Fruit fly (Drosophila melanogaster) whole organism, embryonic: Measurements from ENCODE around the gene Ubc4.

Source experiments
- Asciz ChIP-seq: fragments of 200-800 bp; sonication (Bioruptor generic); optimal IDR thresholded peaks from 2 replicates; lab custom pipeline; 2017; ENCODE audit warnings: missing biosample characterization, mild to moderate bottlenecking, missing genetic modification characterization, missing genetic modification reagents
- B-H2 ChIP-seq: fragments of 200-800 bp; sonication (Bioruptor generic); optimal IDR thresholded peaks from 2 replicates; lab custom pipeline; 2018; ENCODE audit warnings: missing biosample characterization, mild to moderate bottlenecking, missing genetic modification characterization
- Blimp-1 ChIP-seq: fragments of 200-800 bp; sonication (Bioruptor generic); optimal IDR thresholded peaks from 3 replicates; lab custom pipeline; 2018; ENCODE audit warnings: missing biosample characterization, missing genetic modification characterization, mild to moderate bottlenecking, moderate library complexity, missing genetic modification reagents
- BtbVII ChIP-seq: fragments of 200-800 bp; sonication (Bioruptor generic); optimal IDR thresholded peaks from 3 replicates; lab custom pipeline; 2017; ENCODE audit warnings: missing biosample characterization, mild to moderate bottlenecking, missing genetic modification characterization
- CG10654 ChIP-seq: fragments of 200-800 bp; sonication (Bioruptor generic); optimal IDR thresholded peaks from 2 replicates; lab custom pipeline; 2016; ENCODE audit warnings: missing biosample characterization, missing genetic modification characterization
- CG10979 ChIP-seq: fragments of 200-800 bp; sonication (Bioruptor generic); optimal IDR thresholded peaks from 2 replicates; lab custom pipeline; 2018; ENCODE audit warnings: missing biosample characterization, mild to moderate bottlenecking, missing genetic modification characterization, moderate library complexity
- CG11695 ChIP-seq: fragments of 200-800 bp; sonication (Bioruptor generic); IDR thresholded peaks from 3 replicates; pipeline ENCODE4 v1.3.6; 2022; ENCODE audit warnings: missing biosample characterization, missing genetic modification characterization
- CG12071 ChIP-seq: fragments of 200-800 bp; sonication (Bioruptor generic); optimal IDR thresholded peaks from 3 replicates; lab custom pipeline; 2018; ENCODE audit warnings: missing biosample characterization, mild to moderate bottlenecking, missing genetic modification characterization
- CG13424 ChIP-seq: fragments of 200-800 bp; sonication (Bioruptor generic); optimal IDR thresholded peaks from 2 replicates; lab custom pipeline; 2019; ENCODE audit warnings: missing biosample characterization, mild to moderate bottlenecking, missing genetic modification characterization, moderate library complexity
- CG13894 ChIP-seq: fragments of 200-800 bp; sonication (Bioruptor generic); optimal IDR thresholded peaks from 3 replicates; lab custom pipeline; 2018; ENCODE audit warnings: missing biosample characterization, mild to moderate bottlenecking, missing genetic modification characterization, moderate library complexity
- CG14710 ChIP-seq: fragments of 200-800 bp; sonication (Bioruptor generic); optimal IDR thresholded peaks from 3 replicates; lab custom pipeline; 2019; ENCODE audit warnings: missing biosample characterization, mild to moderate bottlenecking, missing genetic modification characterization, moderate library complexity
- CG16815 ChIP-seq: fragments of 200-800 bp; sonication (Bioruptor generic); optimal IDR thresholded peaks from 3 replicates; lab custom pipeline; 2017; ENCODE audit warnings: missing biosample characterization, mild to moderate bottlenecking, missing genetic modification characterization
- CG17359 ChIP-seq: fragments of 200-800 bp; sonication (Bioruptor generic); optimal IDR thresholded peaks from 3 replicates; lab custom pipeline; 2018; ENCODE audit warnings: missing biosample characterization, mild to moderate bottlenecking, missing genetic modification characterization, moderate library complexity
- CG17361 ChIP-seq: fragments of 200-800 bp; sonication (Bioruptor generic); IDR thresholded peaks from 3 replicates; pipeline ENCODE4 v1.3.6; 2022; ENCODE audit warnings: missing biosample characterization, missing genetic modification characterization
- CG17829 ChIP-seq: fragments of 200-800 bp; optimal IDR thresholded peaks from 2 replicates; lab custom pipeline; 2019; ENCODE audit warnings: missing biosample characterization, mild to moderate bottlenecking, missing genetic modification characterization, moderate library complexity
- CG18262 ChIP-seq: fragments of 200-800 bp; optimal IDR thresholded peaks from 3 replicates; lab custom pipeline; 2019; ENCODE audit warnings: missing biosample characterization, mild to moderate bottlenecking, missing genetic modification characterization, moderate library complexity
- CG18599 ChIP-seq: fragments of 200-800 bp; sonication (Bioruptor generic); optimal IDR thresholded peaks from 3 replicates; lab custom pipeline; 2017; ENCODE audit warnings: missing biosample characterization, missing genetic modification characterization, mild to moderate bottlenecking, moderate library complexity, missing genetic modification reagents
- CG2712 ChIP-seq: fragments of 200-800 bp; optimal IDR thresholded peaks from 3 replicates; lab custom pipeline; 2019; ENCODE audit warnings: missing biosample characterization, mild to moderate bottlenecking, missing genetic modification characterization, moderate library complexity
- CG30403 ChIP-seq: fragments of 200-800 bp; sonication (Bioruptor generic); optimal IDR thresholded peaks from 3 replicates; lab custom pipeline; 2016; ENCODE audit warnings: missing biosample characterization, missing genetic modification characterization
- CG30431 ChIP-seq: fragments of 200-800 bp; sonication (Bioruptor generic); optimal IDR thresholded peaks from 2 replicates; lab custom pipeline; 2017; ENCODE audit warnings: missing biosample characterization, missing genetic modification characterization
- CG31441 ChIP-seq: fragments of 200-800 bp; sonication (Bioruptor generic); IDR thresholded peaks from 2 replicates; pipeline ENCODE4 v1.3.6; 2022; ENCODE audit warnings: missing biosample characterization, missing genetic modification characterization
- CG4360 ChIP-seq: fragments of 200-800 bp; sonication (Bioruptor generic); IDR thresholded peaks from 2 replicates; pipeline ENCODE4 v1.3.6; 2022; ENCODE audit warnings: missing biosample characterization, missing genetic modification characterization
- CG6175 ChIP-seq: fragments of 200-800 bp; sonication (Bioruptor generic); IDR thresholded peaks from 3 replicates; pipeline ENCODE4 v1.3.6; 2022; ENCODE audit warnings: missing biosample characterization, missing genetic modification characterization
- CG7271 ChIP-seq: fragments of 200-800 bp; sonication (Bioruptor generic); optimal IDR thresholded peaks from 2 replicates; lab custom pipeline; 2018; ENCODE audit warnings: missing biosample characterization, mild to moderate bottlenecking, missing genetic modification characterization, moderate library complexity
- CG7556 ChIP-seq: fragments of 200-800 bp; sonication (Bioruptor generic); optimal IDR thresholded peaks from 2 replicates; lab custom pipeline; 2017; ENCODE audit warnings: missing biosample characterization, mild to moderate bottlenecking, missing genetic modification characterization
- Dbx ChIP-seq: fragments of 200-800 bp; sonication (Bioruptor generic); IDR thresholded peaks from 3 replicates; pipeline ENCODE4 v1.3.6; 2022; ENCODE audit warnings: missing biosample characterization, missing genetic modification characterization
- Fer1 ChIP-seq: fragments of 200-800 bp; sonication (Bioruptor generic); optimal IDR thresholded peaks from 2 replicates; lab custom pipeline; 2017; ENCODE audit warnings: missing biosample characterization, mild to moderate bottlenecking, missing genetic modification characterization
- Fer2 ChIP-seq: fragments of 200-800 bp; sonication (Bioruptor generic); optimal IDR thresholded peaks from 2 replicates; lab custom pipeline; 2018; ENCODE audit warnings: missing biosample characterization, mild to moderate bottlenecking, missing genetic modification characterization, moderate library complexity
- H15 ChIP-seq: fragments of 200-800 bp; sonication (Bioruptor generic); IDR thresholded peaks from 3 replicates; pipeline ENCODE4 v1.3.6; 2022; ENCODE audit warnings: missing biosample characterization, missing genetic modification characterization
- Hmr ChIP-seq: fragments of 200-800 bp; sonication (Bioruptor generic); optimal IDR thresholded peaks from 3 replicates; lab custom pipeline; 2017; ENCODE audit warnings: mild to moderate bottlenecking, missing biosample characterization, missing genetic modification reagents, missing genetic modification characterization
- Max ChIP-seq: fragments of 200-800 bp; sonication (Bioruptor generic); optimal IDR thresholded peaks from 2 replicates; lab custom pipeline; 2016; ENCODE audit warnings: missing biosample characterization, mild to moderate bottlenecking, missing genetic modification characterization
- Stat92E ChIP-seq, 3 experiments: fragments of >200 bp in 2 of 3; fragments of 200-800 bp in 1 of 3; sonication (Bioruptor generic) in 1 of 3; optimal IDR thresholded peaks; 2 replicates each; lab custom pipeline; 2017 to 2019; ENCODE audit warnings: missing biosample characterization in 3 of 3, missing genetic modification characterization in 3 of 3, mild to moderate bottlenecking in 1 of 3, moderate library complexity in 1 of 3
- YL-1 ChIP-seq: fragments of 200-800 bp; sonication (Bioruptor generic); optimal IDR thresholded peaks from 3 replicates; lab custom pipeline; 2017; ENCODE audit warnings: missing biosample characterization, mild to moderate bottlenecking, missing genetic modification characterization
- btn ChIP-seq: fragments of 200-800 bp; sonication (Bioruptor generic); optimal IDR thresholded peaks from 2 replicates; lab custom pipeline; 2016; ENCODE audit warnings: missing biosample characterization, missing genetic modification characterization
- cas ChIP-seq: fragments of 200-800 bp; sonication (Bioruptor generic); IDR thresholded peaks from 2 replicates; pipeline ENCODE4 v1.3.6; 2022; ENCODE audit warnings: missing biosample characterization, missing genetic modification characterization
- chn ChIP-seq: fragments of 200-800 bp; sonication (Bioruptor generic); optimal IDR thresholded peaks from 2 replicates; lab custom pipeline; 2016; ENCODE audit warnings: missing biosample characterization, missing genetic modification characterization
- ewg ChIP-seq: fragments of 200-800 bp; sonication (Bioruptor generic); optimal IDR thresholded peaks from 3 replicates; lab custom pipeline; 2017; ENCODE audit warnings: mild to moderate bottlenecking, missing biosample characterization, missing genetic modification reagents, missing genetic modification characterization
- gsb ChIP-seq: fragments of 200-800 bp; sonication (Bioruptor generic); IDR thresholded peaks from 2 replicates; pipeline ENCODE4 v1.3.6; 2022; ENCODE audit warnings: missing biosample characterization, missing genetic modification characterization
- hbn ChIP-seq: fragments of 200-800 bp; sonication (Bioruptor generic); IDR thresholded peaks from 2 replicates; pipeline ENCODE4 v1.3.6; 2022; ENCODE audit warnings: missing biosample characterization, missing genetic modification characterization; ENCODE audit not compliant: partially characterized antibody
- kah ChIP-seq: fragments of 200-800 bp; sonication (Bioruptor generic); optimal IDR thresholded peaks from 2 replicates; lab custom pipeline; 2018; ENCODE audit warnings: missing biosample characterization, mild to moderate bottlenecking, missing genetic modification characterization
- lab ChIP-seq: fragments of 200-800 bp; sonication (Bioruptor generic); optimal IDR thresholded peaks from 3 replicates; lab custom pipeline; 2017; ENCODE audit warnings: missing biosample characterization, missing genetic modification characterization, mild to moderate bottlenecking, moderate library complexity, missing genetic modification reagents
- lmd ChIP-seq: fragments of 200-800 bp; sonication (Bioruptor generic); IDR thresholded peaks from 2 replicates; pipeline ENCODE4 v1.3.6; 2022; ENCODE audit warnings: missing biosample characterization, missing genetic modification characterization
- nau ChIP-seq: fragments of 200-800 bp; sonication (Bioruptor generic); optimal IDR thresholded peaks from 3 replicates; lab custom pipeline; 2017; ENCODE audit warnings: missing biosample characterization, mild to moderate bottlenecking, missing genetic modification characterization, missing genetic modification reagents
- phol ChIP-seq: fragments of 200-800 bp; sonication (Bioruptor generic); optimal IDR thresholded peaks from 3 replicates; lab custom pipeline; 2018; ENCODE audit warnings: missing biosample characterization, mild to moderate bottlenecking, missing genetic modification characterization, moderate library complexity
- sens ChIP-seq: fragments of 200-800 bp; sonication (Bioruptor generic); peaks from one replicate; lab custom pipeline; 2016; ENCODE audit warnings: missing biosample characterization, missing genetic modification characterization
- sisA ChIP-seq: fragments of 200-800 bp; sonication (Bioruptor generic); IDR thresholded peaks from 2 replicates; pipeline ENCODE4 v1.3.6; 2022; ENCODE audit warnings: missing biosample characterization, missing genetic modification characterization
- tap ChIP-seq: fragments of 200-800 bp; optimal IDR thresholded peaks from 3 replicates; lab custom pipeline; 2019; ENCODE audit warnings: missing biosample characterization, mild to moderate bottlenecking, missing genetic modification characterization, moderate library complexity
- tio ChIP-seq: fragments of 200-800 bp; sonication (Bioruptor generic); optimal IDR thresholded peaks from 2 replicates; lab custom pipeline; 2017; ENCODE audit warnings: missing biosample characterization, missing genetic modification characterization, inconsistent platforms
- tna ChIP-seq: fragments of 200-800 bp; sonication (Bioruptor generic); IDR thresholded peaks from 2 replicates; pipeline ENCODE4 v1.3.6; 2022; ENCODE audit warnings: missing biosample characterization, missing genetic modification characterization; ENCODE audit not compliant: partially characterized antibody
- usp ChIP-seq: fragments of >200 bp; optimal IDR thresholded peaks from 2 replicates; lab custom pipeline; 2017; ENCODE audit warnings: missing biosample characterization, missing genetic modification characterization

Gene Ubc4

DNA sequence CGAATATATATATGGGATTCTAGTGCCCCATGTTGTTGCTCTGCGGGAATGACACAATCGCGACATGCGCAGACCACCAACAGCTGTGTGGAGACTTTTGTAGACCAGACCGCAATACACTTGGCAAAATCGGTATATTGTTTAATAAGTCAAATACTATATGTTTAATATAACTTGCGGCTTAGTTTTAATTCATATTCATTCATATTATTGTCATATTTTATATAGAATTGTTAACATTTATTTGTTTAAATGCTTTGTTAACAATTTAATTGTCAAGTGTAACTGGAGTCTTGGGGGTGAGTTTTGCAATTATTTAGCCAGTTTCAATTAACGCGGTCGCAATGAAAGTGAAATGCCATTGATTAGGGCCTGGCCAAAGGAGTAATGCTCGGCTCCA lies 41.5 kb downstream of the Ubc4 start:
- TF ChIP-seq kah (GFP tag; lab: Kevin White, UChicago), result no peak
- peak; percentile 13 for TF ChIP-seq lab (GFP tag; lab: Kevin White, UChicago)
- peak; percentile 29; the same call in 1 of the 3 replicates for TF ChIP-seq CG11695
- peak; percentile 71 for TF ChIP-seq sens
- TF ChIP-seq BtbVII (GFP tag; lab: Kevin White, UChicago), result peak; percentile 5
- TF ChIP-seq cas, result no peak
- TF ChIP-seq CG18599 (GFP tag; lab: Kevin White, UChicago), result peak; percentile 42
- TF ChIP-seq nau (GFP tag; lab: Kevin White, UChicago), result peak; percentile 3
- TF ChIP-seq chn, result no peak
- no peak for TF ChIP-seq CG4360 (GFP tag; lab: Robert Waterston, UW)
- TF ChIP-seq Asciz (GFP tag; lab: Kevin White, UChicago), result peak; percentile 16
- peak; percentile 15 for TF ChIP-seq phol
- TF ChIP-seq Fer1 (GFP tag; lab: Kevin White, UChicago), result peak; percentile 25
- peak; percentile 34; the same call in 1 of the 3 replicates for TF ChIP-seq Dbx (GFP tag; lab: Robert Waterston, UW)
- no peak for TF ChIP-seq Stat92E (GFP tag; optimal IDR thresholded peaks at IDR 0.05; lab: Kevin White, UChicago)
- TF ChIP-seq ewg (GFP tag; lab: Kevin White, UChicago), result peak; percentile 57
- TF ChIP-seq Hmr, result peak; percentile 46
- no peak for TF ChIP-seq tap
- peak; percentile 12 for TF ChIP-seq CG12071
- TF ChIP-seq CG17361 (GFP tag; lab: Robert Waterston, UW), result peak; percentile 65
- TF ChIP-seq CG6175 (GFP tag; lab: Robert Waterston, UW), result no peak
- TF ChIP-seq CG7271 (tag; lab: Kevin White, UChicago), result no peak
- TF ChIP-seq CG14710, result no peak
- TF ChIP-seq CG31441, result peak; percentile 54; the same call in 1 of the 2 replicates
- peak; percentile 4 for TF ChIP-seq CG10979 (tag; lab: Kevin White, UChicago)
- TF ChIP-seq CG16815 (GFP tag; lab: Kevin White, UChicago), result no peak
- TF ChIP-seq YL-1 (GFP tag; lab: Kevin White, UChicago), result no peak
- no peak for TF ChIP-seq tna (GFP tag; lab: Robert Waterston, UW)
- no peak for TF ChIP-seq B-H2 (GFP tag; lab: Kevin White, UChicago)
- 0 out of 2 replicates have a peak, but pooled peaks have one; percentile 31 for TF ChIP-seq sisA (GFP tag; lab: Robert Waterston, UW)
- TF ChIP-seq CG17359 (tag; lab: Kevin White, UChicago), result peak; percentile 28
- peak; percentile 60 for TF ChIP-seq CG7556
- TF ChIP-seq btn (GFP tag; lab: Kevin White, UChicago), result no peak
- TF ChIP-seq CG30431 (GFP tag; lab: Kevin White, UChicago), result no peak
- no peak for TF ChIP-seq hbn (GFP tag; lab: Robert Waterston, UW)
- TF ChIP-seq Fer2 (tag; lab: Kevin White, UChicago), result no peak
- no peak for TF ChIP-seq Max (GFP tag; lab: Kevin White, UChicago)
- TF ChIP-seq CG13894 (tag; lab: Kevin White, UChicago), result no peak
- no peak for TF ChIP-seq usp (GFP tag; lab: Kevin White, UChicago)
- peak; percentile 46 for TF ChIP-seq CG18262
- TF ChIP-seq CG2712 (tag; lab: Kevin White, UChicago), result peak; percentile 53
- TF ChIP-seq H15, result no peak
- TF ChIP-seq Blimp-1, result peak; percentile 20
- peak; percentile 40 for TF ChIP-seq CG30403 (GFP tag; lab: Kevin White, UChicago)
- TF ChIP-seq lmd, result peak; percentile 14; the same call in 1 of the 2 replicates
- no peak for TF ChIP-seq gsb (GFP tag; lab: Robert Waterston, UW)
- no peak for TF ChIP-seq tio (GFP tag; lab: Kevin White, UChicago)
- TF ChIP-seq CG10654, result no peak
- no peak for TF ChIP-seq CG13424
- peak; percentile 40 for TF ChIP-seq CG17829 (tag; lab: Kevin White, UChicago)
